Worm (Caenorhabditis elegans) whole organism, L4/young adult: ENCODE measurements around the gene scvp-1.

Experiments used
- W03F9.2 ChIP-seq: fragments of 150-350 bp; optimal IDR thresholded peaks from 2 replicates; lab custom pipeline; 2014; ENCODE audit warnings: missing biosample characterization, missing genetic modification characterization
- dao-5 ChIP-seq: sonication (generic microtip); optimal IDR thresholded peaks from 2 replicates; lab custom pipeline; 2016; ENCODE audit warnings: missing genotype, missing genetic modification characterization, moderate library complexity, missing compliant biosample characterization
- him-1 ChIP-seq: sonication (generic microtip); optimal IDR thresholded peaks from 2 replicates; lab custom pipeline; 2016; ENCODE audit warnings: missing genotype, missing genetic modification reagents, missing genetic modification characterization, missing compliant biosample characterization

Gene scvp-1

DNA sequence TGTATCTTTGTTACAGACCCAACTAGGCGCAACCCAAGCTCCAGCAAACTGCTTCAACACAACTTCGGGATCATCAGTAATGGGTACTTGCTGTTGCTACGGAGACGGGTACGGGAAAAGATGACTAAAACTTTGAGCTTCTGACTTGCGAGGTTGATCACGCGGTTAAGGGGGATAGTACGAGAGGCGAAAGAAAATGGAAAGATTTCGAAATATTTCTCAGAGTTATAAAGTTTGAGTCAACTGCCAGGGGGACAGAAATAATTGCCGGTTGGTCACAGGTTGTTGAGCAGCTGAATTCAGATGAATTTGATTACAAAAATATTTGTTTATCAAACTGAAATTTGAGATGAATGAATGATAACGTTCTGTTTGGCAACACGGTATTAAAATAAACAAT is 5.4 kb downstream of the scvp-1 start:
- no peak for TF ChIP-seq dao-5 (tag; lab: Kevin White, UChicago)
- TF ChIP-seq him-1 (tag; lab: Kevin White, UChicago) = no peak
- no peak for TF ChIP-seq W03F9.2 (tag; lab: Kevin White, UChicago)

DNA sequence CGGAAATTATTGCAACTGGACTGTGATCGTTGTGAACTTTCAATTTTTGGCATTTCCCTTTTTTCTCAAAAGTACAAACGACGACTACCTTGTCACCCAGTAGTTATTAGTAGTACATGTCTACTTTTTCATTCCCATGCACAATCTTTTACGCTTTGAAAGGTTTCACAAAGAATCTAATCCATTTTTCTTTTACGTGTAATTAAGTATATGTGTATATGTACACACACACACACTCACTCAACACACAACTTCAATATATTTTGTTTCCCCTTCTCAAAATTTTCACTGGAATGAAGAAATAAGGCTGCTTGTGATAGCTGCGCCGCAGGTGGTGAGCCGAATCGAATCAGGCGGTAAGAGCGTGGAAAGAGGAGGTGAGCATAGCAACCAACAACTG is 6.4 kb downstream of the scvp-1 start, which contains the start of gene F58B4.6:
TSS of gene F58B4.6 (plus strand) at position 301 of the 400 bp plus-strand sequence.
- TF ChIP-seq dao-5 (tag; lab: Kevin White, UChicago) (no peak), him-1 (tag; lab: Kevin White, UChicago) (no peak), W03F9.2 (tag; lab: Kevin White, UChicago) (no peak)

DNA sequence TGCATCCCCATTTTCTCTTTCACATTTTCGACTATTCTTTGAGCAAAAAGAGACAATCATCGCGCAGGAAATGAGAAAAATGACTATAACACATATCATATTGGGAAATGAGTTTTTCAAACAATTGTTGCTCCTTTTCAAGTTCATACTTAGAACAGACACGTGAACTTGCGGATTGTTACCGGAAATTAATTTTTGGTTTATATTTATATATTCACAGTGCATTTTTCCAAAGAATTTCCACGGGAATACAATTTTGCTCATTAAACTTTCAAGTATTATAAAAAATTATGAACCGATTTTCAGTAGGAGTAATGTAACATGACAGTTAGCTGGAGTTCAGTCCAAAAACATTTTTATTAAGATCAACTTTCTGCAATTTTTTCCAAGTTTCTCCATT is 7.9 kb downstream of the scvp-1 start, which contains the start of gene F58B4.7:
TSS of gene F58B4.7 (minus strand) at position 101 of the 400 bp plus-strand sequence.
- TF ChIP-seq W03F9.2 (tag; lab: Kevin White, UChicago) = no peak
- no peak for TF ChIP-seq dao-5 (tag; lab: Kevin White, UChicago)
- no peak for TF ChIP-seq him-1 (tag; lab: Kevin White, UChicago)

DNA sequence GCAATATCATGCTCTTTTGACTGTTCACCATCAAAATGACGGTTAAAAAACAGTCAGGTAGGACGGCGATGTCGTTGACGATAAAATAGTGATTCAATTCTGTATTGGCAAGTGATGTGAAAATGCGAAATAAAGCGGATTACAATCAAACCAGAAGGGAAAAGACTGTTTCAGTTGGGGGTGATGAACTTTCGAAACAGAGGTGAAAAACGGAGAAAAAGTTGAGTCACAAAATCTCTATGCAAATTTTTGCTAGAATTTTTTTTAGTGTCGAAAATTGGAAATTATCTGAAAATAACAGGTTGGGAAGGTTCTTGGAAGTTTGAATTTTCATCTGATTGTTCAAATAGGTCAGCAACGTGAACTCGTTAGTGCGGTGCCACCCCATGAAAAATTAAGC is 9.3 kb downstream of the scvp-1 start, which contains the start of gene nas-31:
TSS of gene nas-31 (minus strand) at position 101 of the 400 bp plus-strand sequence.
- TF ChIP-seq dao-5 (tag; lab: Kevin White, UChicago) = no peak
- no peak for TF ChIP-seq W03F9.2 (tag; lab: Kevin White, UChicago)
- no peak for TF ChIP-seq him-1 (tag; lab: Kevin White, UChicago)

DNA sequence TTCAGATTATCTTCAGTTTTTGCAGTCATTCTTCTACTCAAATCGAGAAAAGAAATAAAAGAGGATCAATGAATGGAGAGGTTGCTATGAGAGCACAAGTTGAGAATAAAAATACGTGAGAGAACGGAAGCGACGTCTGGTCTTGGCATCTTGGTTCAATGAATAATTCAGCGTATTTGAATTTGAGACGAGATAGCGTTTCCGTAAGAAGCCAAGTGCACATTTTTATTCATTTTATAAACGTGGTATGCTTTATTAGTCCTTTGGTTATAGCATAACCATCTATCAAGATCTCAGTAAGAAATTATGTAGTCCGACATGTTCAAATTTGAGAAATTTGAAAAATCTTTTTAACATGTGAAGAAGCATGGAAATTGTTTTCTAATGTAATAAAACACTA is 12.7 kb downstream of the scvp-1 start, which contains the start of gene F58B4.2:
TSS of gene F58B4.2 (minus strand) at position 101 of the 400 bp plus-strand sequence.
- TF ChIP-seq him-1 (tag; lab: Kevin White, UChicago) (no peak), W03F9.2 (tag; lab: Kevin White, UChicago) (no peak), dao-5 (tag; lab: Kevin White, UChicago) (no peak)

DNA sequence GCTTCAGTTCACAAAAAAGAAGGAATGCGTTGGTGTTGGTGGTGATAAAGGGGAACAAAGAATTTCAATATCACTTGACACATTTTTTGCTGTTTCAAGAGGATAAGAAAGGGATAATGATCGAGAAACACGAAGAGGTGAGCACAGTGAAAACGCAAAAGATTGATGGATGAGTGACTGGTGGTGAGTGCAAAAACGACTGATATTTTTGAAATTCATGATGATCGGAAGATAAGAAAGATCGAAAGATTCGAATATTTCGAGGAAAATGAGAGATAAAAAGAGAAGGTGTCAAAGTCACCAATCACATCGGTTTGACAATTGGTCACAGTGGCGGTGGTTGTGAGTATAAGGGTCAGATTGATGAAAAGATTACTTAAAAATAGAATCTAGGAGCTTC is 15.2 kb downstream of the scvp-1 start:
- TF ChIP-seq dao-5 (tag; lab: Kevin White, UChicago) (no peak), him-1 (tag; lab: Kevin White, UChicago) (no peak), W03F9.2 (tag; lab: Kevin White, UChicago) (no peak)

DNA sequence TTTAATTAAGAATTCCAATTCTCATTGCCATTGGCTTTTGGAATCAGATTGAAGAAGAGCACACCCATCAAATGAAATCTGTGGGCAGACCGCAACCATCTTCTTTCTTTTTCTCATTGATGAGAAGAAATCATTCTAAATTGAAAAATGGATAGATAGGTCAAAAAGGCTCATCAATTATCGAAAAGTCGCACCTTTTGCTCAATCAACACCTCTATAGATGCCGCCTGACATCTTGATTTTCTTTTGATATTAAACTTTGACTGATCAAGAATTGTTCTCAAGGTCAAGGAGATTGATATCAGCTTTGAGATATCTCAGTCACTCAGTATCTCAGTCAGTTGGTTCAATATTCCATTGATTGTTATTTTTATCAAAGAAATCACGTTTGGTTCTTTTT is 21.1 kb downstream of the scvp-1 start:
- TF ChIP-seq W03F9.2 (tag; lab: Kevin White, UChicago) (no peak), dao-5 (tag; lab: Kevin White, UChicago) (no peak), him-1 (tag; lab: Kevin White, UChicago) (no peak)

DNA sequence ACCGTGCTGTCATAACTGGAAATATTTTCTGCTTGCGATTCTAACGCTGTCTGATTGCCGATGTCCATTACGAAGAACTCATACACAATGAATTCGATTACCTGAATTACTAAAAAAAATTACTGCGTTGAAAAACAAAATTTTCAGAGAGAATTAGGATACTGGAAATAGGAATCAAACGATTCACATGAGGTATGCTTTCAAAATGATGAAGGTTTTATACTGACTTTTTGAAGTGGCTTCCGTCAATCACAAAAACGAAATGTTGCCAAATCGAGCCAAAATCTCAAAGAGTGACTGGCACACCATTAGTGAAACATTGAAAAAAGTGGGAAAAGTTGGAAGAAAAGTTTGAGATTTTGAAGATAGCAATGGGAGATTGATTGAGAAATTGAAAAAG is 22.0 kb downstream of the scvp-1 start, which contains the start of gene zzz-1:
TSS of gene zzz-1 (minus strand) at position 101 of the 400 bp plus-strand sequence.
- TF ChIP-seq him-1 (tag; lab: Kevin White, UChicago) = no peak
- no peak for TF ChIP-seq dao-5 (tag; lab: Kevin White, UChicago)
- TF ChIP-seq W03F9.2 (tag; lab: Kevin White, UChicago) = no peak

DNA sequence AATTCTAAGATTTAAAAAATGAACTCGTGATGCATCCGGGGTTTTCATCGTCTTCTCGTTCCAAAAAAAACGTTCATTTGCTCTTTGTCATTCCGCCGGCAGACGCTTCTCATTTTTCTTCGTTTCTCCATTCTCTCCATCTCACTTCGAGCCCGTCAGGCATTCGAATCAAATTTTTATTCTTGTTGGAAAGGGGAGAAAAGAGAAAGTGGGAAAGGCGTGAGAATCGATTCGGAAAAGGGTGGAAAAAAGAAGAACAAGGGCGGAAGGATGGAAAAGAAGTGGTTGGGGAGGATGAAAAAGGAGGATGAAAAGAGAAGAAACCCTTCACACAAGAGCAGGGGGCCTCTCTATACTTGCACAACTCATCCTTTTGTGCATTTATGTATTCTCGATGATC is 26.3 kb downstream of the scvp-1 start:
- TF ChIP-seq W03F9.2 (tag; lab: Kevin White, UChicago) = no peak
- TF ChIP-seq him-1 (tag; lab: Kevin White, UChicago) = no peak
- no peak for TF ChIP-seq dao-5 (tag; lab: Kevin White, UChicago)

DNA sequence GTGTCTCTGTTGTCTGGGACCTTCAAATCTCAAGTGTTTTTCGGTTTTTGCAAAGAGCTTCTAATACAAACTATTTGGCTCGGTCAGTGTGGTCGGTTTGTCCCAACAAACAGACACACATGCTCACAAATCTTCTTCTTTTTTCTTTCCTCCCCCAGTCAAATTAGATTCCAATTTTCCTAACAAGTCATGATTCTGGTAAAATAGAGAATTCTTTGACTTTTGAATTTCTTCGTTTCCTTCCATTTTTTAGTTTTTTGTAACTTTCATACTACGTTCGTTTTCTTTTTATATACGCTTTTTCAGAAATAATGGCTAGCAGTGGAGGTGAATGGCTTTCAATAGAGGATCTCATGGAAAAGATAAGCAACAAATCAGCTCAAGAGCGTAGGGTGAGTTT is 27.3 kb downstream of the scvp-1 start, which contains the start of gene F32D8.15:
TSS of gene F32D8.15 (plus strand) at position 301 of the 400 bp plus-strand sequence.
- TF ChIP-seq W03F9.2 (tag; lab: Kevin White, UChicago) = no peak
- no peak for TF ChIP-seq dao-5 (tag; lab: Kevin White, UChicago)
- no peak for TF ChIP-seq him-1 (tag; lab: Kevin White, UChicago)

DNA sequence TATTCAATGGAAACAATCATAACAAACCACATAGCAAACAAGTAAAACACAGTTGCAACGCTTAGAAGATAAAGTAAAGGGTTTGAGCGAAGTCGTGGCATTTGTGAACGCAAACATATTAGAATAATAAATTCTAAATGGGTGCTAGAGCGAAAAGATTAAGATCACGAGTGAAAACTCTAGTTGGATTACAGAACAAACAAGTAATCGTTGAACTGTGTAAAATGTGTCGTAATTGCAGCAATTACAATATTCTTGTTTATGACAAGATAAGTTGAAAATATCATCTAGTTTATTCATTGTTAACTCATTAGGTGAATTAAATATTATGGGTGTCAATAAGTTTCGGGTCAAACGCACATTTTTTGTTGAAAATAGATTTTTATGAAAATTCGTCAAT is 28.4 kb downstream of the scvp-1 start, which contains the start of gene F32D8.8:
TSS of gene F32D8.8 (minus strand) at position 101 of the 400 bp plus-strand sequence.
- no peak for TF ChIP-seq W03F9.2 (tag; lab: Kevin White, UChicago)
- TF ChIP-seq him-1 (tag; lab: Kevin White, UChicago) = no peak
- no peak for TF ChIP-seq dao-5 (tag; lab: Kevin White, UChicago)

DNA sequence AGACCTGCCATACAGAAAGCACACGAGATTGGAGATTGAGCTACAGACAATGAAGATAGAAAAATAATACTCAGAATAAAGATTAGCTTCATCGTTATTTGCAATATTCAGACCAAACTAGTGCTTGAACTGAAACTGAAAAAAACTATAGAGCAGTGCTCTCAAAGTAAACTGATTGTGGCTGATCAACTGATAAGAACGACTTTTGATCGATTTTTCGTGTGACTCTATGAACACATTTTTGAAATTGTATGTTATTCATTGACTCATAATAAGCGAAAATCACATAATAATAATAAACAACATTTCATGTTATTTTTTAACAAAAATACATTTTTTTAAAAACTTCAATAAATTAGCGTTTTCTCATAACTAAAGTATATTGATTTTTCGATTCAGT is 30.0 kb downstream of the scvp-1 start, which contains the start of gene spp-16:
TSS of gene spp-16 (minus strand) at position 179 of the 400 bp plus-strand sequence.
- TF ChIP-seq W03F9.2 (tag; lab: Kevin White, UChicago) (no peak), him-1 (tag; lab: Kevin White, UChicago) (no peak), dao-5 (tag; lab: Kevin White, UChicago) (no peak)

DNA sequence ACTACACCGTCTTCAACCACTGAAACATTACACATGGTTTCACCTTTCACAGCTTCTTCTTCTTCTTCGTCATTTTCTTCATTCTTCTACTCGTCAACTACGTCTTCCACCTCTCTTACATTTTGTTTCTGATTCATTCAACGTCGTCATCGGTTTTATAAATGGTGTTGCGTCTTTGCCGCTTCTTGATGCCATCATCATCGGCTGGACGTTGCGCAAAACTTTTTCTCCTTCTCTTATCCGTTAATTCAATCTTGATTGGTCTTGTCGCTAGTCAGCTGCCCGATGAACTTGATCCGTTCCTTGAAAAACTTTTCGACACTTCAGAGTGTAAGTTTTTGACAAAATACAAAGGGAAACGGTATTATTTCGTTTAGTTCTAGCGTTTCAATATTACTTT is 32.5 kb downstream of the scvp-1 start:
- TF ChIP-seq dao-5 (tag; lab: Kevin White, UChicago) = no peak
- TF ChIP-seq W03F9.2 (tag; lab: Kevin White, UChicago) = no peak
- TF ChIP-seq him-1 (tag; lab: Kevin White, UChicago) = no peak

DNA sequence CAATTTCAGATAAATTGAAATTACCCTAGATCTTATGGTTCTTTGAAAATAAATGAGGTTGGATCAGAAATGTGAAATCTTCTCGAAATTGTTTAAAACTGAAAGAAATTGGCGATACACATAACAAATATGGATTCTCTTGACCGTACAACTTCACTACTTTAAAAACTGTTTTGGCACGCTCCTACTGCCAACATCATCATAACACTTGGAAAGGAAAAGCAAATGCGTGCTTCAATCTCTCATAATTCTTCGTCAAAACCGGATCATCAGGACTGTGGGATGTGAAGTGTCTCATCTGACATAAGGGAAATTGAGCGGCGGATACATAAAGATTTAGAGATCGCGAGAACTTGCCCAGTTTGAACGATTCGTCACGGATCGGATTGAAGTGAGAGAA is 33.0 kb downstream of the scvp-1 start, which contains the start of gene F32D8.7:
TSS of gene F32D8.7 (plus strand) at position 329 of the 400 bp plus-strand sequence.
- TF ChIP-seq him-1 (tag; lab: Kevin White, UChicago) (no peak), W03F9.2 (tag; lab: Kevin White, UChicago) (no peak)
